Fruit fly (Drosophila melanogaster) Kc167 (cell line): ENCODE measurements around the gene Mct1.

Experiments used
- Myc ChIP-seq: fragments of >200 bp; optimal IDR thresholded peaks from 2 replicates; lab custom pipeline; 2017; ENCODE audit warnings: missing external identifiers
- Sin3A ChIP-seq: fragments of >200 bp; optimal IDR thresholded peaks from 2 replicates; lab custom pipeline; 2018; ENCODE audit warnings: missing external identifiers
- h ChIP-seq: fragments of >200 bp; optimal IDR thresholded peaks from 3 replicates; lab custom pipeline; 2018; ENCODE audit warnings: missing external identifiers
- insv ChIP-seq: fragments of >200 bp; optimal IDR thresholded peaks from 3 replicates; lab custom pipeline; 2018; ENCODE audit warnings: missing external identifiers
- psq ChIP-seq: fragments of >200 bp; optimal IDR thresholded peaks from 2 replicates; lab custom pipeline; 2017; ENCODE audit warnings: missing external identifiers
- ttk ChIP-seq: sonication (Bioruptor generic); optimal IDR thresholded peaks from 2 replicates; lab custom pipeline; 2017; ENCODE audit warnings: missing external identifiers

- TF ChIP-seq Sin3A (lab: Kevin White, UChicago) (no peak), insv (lab: Kevin White, UChicago) (no peak), h (lab: Kevin White, UChicago) (no peak), Myc (lab: Kevin White, UChicago) (no peak), psq (lab: Kevin White, UChicago) (no peak), ttk (lab: Kevin White, UChicago) (no peak)
Observed at dm6 chrX:2146574-2146973, 42.4 kb upstream of the Mct1 start.
